Worm (Caenorhabditis elegans): ENCODE data around the gene mrg-1.
A peak's percentile ranks its signal among the peaks of the same experiment; 100 is the strongest.

The mrg-1 gene

ce11 chrIII:12874606-12875066, at the start of gene mrg-1, which contains the start of gene spcs-2 (continued):
- TF ChIP-seq dmd-6 (GFP tag; IDR thresholded peaks at IDR 0.05), result peak; percentile 48
- TF ChIP-seq sdz-12 (GFP tag; optimal IDR thresholded peaks at IDR 0.05), result no peak
- TF ChIP-seq nhr-10 (tag; optimal IDR thresholded peaks at IDR 0.05), result no peak
- peak; percentile 97 for TF ChIP-seq mes-2 (tag; optimal IDR thresholded peaks at IDR 0.05; ENCODE audit: poor library complexity, severe bottlenecking)
- no peak for TF ChIP-seq lin-39 (tag; optimal IDR thresholded peaks at IDR 0.05)
- TF ChIP-seq nhr-41 (GFP tag; IDR thresholded peaks at IDR 0.05), result no peak
- TF ChIP-seq daf-8 (GFP tag; IDR thresholded peaks at IDR 0.05), result no peak
- peak; percentile 77 for TF ChIP-seq spr-1 (tag; optimal IDR thresholded peaks at IDR 0.05)
- TF ChIP-seq lin-29 (GFP tag; IDR thresholded peaks at IDR 0.05), result no peak
- TF ChIP-seq nhr-48 (tag; optimal IDR thresholded peaks at IDR 0.05), result peak; percentile 1
- no peak for TF ChIP-seq attf-4 (tag; optimal IDR thresholded peaks at IDR 0.05)
- peak; percentile 88 for TF ChIP-seq T26A8.4 (GFP tag; IDR thresholded peaks at IDR 0.05)
- TF ChIP-seq nhr-42 (GFP tag; IDR thresholded peaks at IDR 0.05), result peak; percentile 67
- TF ChIP-seq ceh-82 (tag; optimal IDR thresholded peaks at IDR 0.05), result no peak
- TF ChIP-seq dmd-8 (GFP tag; IDR thresholded peaks at IDR 0.05), result no peak
- TF ChIP-seq F44E2.7 (GFP tag; IDR thresholded peaks at IDR 0.05), result no peak
- peak; percentile 74 for TF ChIP-seq Y48G9A.11 (GFP tag; IDR thresholded peaks at IDR 0.05)
- no peak for TF ChIP-seq Y105C5A.15 (GFP tag; IDR thresholded peaks at IDR 0.05)
- TF ChIP-seq dve-1 (tag; optimal IDR thresholded peaks at IDR 0.05; ENCODE audit: insufficient read depth), result peak; percentile 91
- no peak for TF ChIP-seq gei-8 (GFP tag; optimal IDR thresholded peaks at IDR 0.05)
- TF ChIP-seq D1046.2 (GFP tag; IDR thresholded peaks at IDR 0.05), result no peak
- peak; percentile 78 for TF ChIP-seq nhr-102 (tag; optimal IDR thresholded peaks at IDR 0.05)
- no peak for TF ChIP-seq ZK337.2 (GFP tag; IDR thresholded peaks at IDR 0.05)
- TF ChIP-seq F10B5.3 (tag; optimal IDR thresholded peaks at IDR 0.05), result no peak
- no peak for TF ChIP-seq snpc-4 (tag; optimal IDR thresholded peaks at IDR 0.05)
- TF ChIP-seq ztf-11 (tag; optimal IDR thresholded peaks at IDR 0.05), result no peak
- no peak for TF ChIP-seq ceh-62 (tag; optimal IDR thresholded peaks at IDR 0.05)
- TF ChIP-seq mdl-1 (tag; optimal IDR thresholded peaks at IDR 0.05), result peak in 1 of 2 experiments; percentile 47
- TF ChIP-seq unc-62 (GFP tag; optimal IDR thresholded peaks at IDR 0.05 in 1 of 2), result peak in 1 of 2 experiments; percentile 98
- no peak for TF ChIP-seq unc-62 (tag; optimal IDR thresholded peaks at IDR 0.05)
- TF ChIP-seq egl-27 (tag; optimal IDR thresholded peaks at IDR 0.05), result no peak
- peak; percentile 24 for TF ChIP-seq zfp-2 (tag; optimal IDR thresholded peaks at IDR 0.05)
- TF ChIP-seq Y75B8A.6 (GFP tag; IDR thresholded peaks at IDR 0.05), result no peak
- TF ChIP-seq daf-16 (GFP tag; optimal IDR thresholded peaks at IDR 0.05), result no peak
- TF ChIP-seq daf-16 (tag; optimal IDR thresholded peaks at IDR 0.05), result peak; percentile 78
- no peak for TF ChIP-seq daf-19 (GFP tag; conservative IDR thresholded peaks at IDR 0.05)
- TF ChIP-seq lin-15B (tag; optimal IDR thresholded peaks at IDR 0.05), result peak; percentile 59
- no peak for TF ChIP-seq cey-2 (tag; optimal IDR thresholded peaks at IDR 0.05; ENCODE audit: borderline replicate concordance, insufficient read depth)
- TF ChIP-seq rbr-2 (tag; optimal IDR thresholded peaks at IDR 0.05), result peak; percentile 87
- TF ChIP-seq nhr-237 (tag; optimal IDR thresholded peaks at IDR 0.05), result no peak
- no peak for TF ChIP-seq ceh-32 (tag; optimal IDR thresholded peaks at IDR 0.05; ENCODE audit: poor library complexity)
- TF ChIP-seq madf-5 (GFP tag; IDR thresholded peaks at IDR 0.05), result 0 out of 4 replicates have a peak, but pooled peaks of 1 of the 2 experiments have one; percentile 39
- TF ChIP-seq hlh-11 (tag; optimal IDR thresholded peaks at IDR 0.05), result peak; percentile 70
- TF ChIP-seq R02D3.7 (tag; optimal IDR thresholded peaks at IDR 0.05), result peak; percentile 3
- no peak for TF ChIP-seq nhr-76 (tag; optimal IDR thresholded peaks at IDR 0.05)
- TF ChIP-seq lin-13 (GFP tag; optimal IDR thresholded peaks at IDR 0.05), result peak; percentile 95
- no peak for TF ChIP-seq aly-2 (tag; optimal IDR thresholded peaks at IDR 0.05)
- no peak for TF ChIP-seq fos-1 (tag; optimal IDR thresholded peaks at IDR 0.05)
- TF ChIP-seq mep-1 (tag; optimal IDR thresholded peaks at IDR 0.05), result peak; percentile 96
- peak; percentile 98 for TF ChIP-seq aha-1 (tag)
- peak; percentile 35 for TF ChIP-seq nhr-11 (tag; optimal IDR thresholded peaks at IDR 0.05)
- TF ChIP-seq egl-43 (GFP tag; IDR thresholded peaks at IDR 0.05), result peak; percentile 72; the same call in 1 of the 2 replicates
- no peak for TF ChIP-seq mxl-3 (GFP tag; optimal IDR thresholded peaks at IDR 0.05)
